Worm (Caenorhabditis elegans): ENCODE results near the gene daf-19.

The daf-19 gene

ce11 chrII:10147502-10147901 is 21.6 kb downstream of the daf-19 start:
- TF ChIP-seq lin-35 (GFP tag; optimal IDR thresholded peaks at IDR 0.05): no peak
- peak; percentile 60 for TF ChIP-seq vab-15 (tag; optimal IDR thresholded peaks at IDR 0.05)
- TF ChIP-seq lsy-2 (tag; optimal IDR thresholded peaks at IDR 0.05): peak in 1 of 2 experiments; percentile 47
- no peak for TF ChIP-seq lir-3 (tag; optimal IDR thresholded peaks at IDR 0.05; ENCODE audit: poor library complexity)
- no peak for TF ChIP-seq lin-14 (GFP tag; optimal IDR thresholded peaks at IDR 0.05)
- TF ChIP-seq F16B12.6 (tag; optimal IDR thresholded peaks at IDR 0.05): no peak
- TF ChIP-seq mef-2 (tag; optimal IDR thresholded peaks at IDR 0.05): no peak
- TF ChIP-seq unc-86 (tag; optimal IDR thresholded peaks at IDR 0.05): no peak
- no peak for TF ChIP-seq efl-1 (optimal IDR thresholded peaks at IDR 0.05)
- TF ChIP-seq efl-1 (GFP tag; optimal IDR thresholded peaks at IDR 0.05 in 1 of 2): peak in 1 of 2 experiments; percentile 49
- TF ChIP-seq swsn-7 (tag; optimal IDR thresholded peaks at IDR 0.05): no peak
- no peak for TF ChIP-seq fkh-4 (tag; optimal IDR thresholded peaks at IDR 0.05; ENCODE audit: borderline replicate concordance)
- TF ChIP-seq sox-4 (tag; optimal IDR thresholded peaks at IDR 0.05): no peak
- TF ChIP-seq nhr-85 (tag): peak; percentile 64

ce11 chrII:10146488-10146887 is 22.7 kb downstream of the daf-19 start, which contains the start of gene pax-3:
pax-3 (plus strand) TSS chrII:10146570.
- TF ChIP-seq tlp-1 (tag; optimal IDR thresholded peaks at IDR 0.05): no peak
- TF ChIP-seq nhr-77 (tag; optimal IDR thresholded peaks at IDR 0.05): no peak
- no peak for TF ChIP-seq ceh-63 (GFP tag; optimal IDR thresholded peaks at IDR 0.05)
- TF ChIP-seq rnt-1 (tag; optimal IDR thresholded peaks at IDR 0.05): no peak
- TF ChIP-seq hpl-2 (GFP tag; optimal IDR thresholded peaks at IDR 0.05): no peak
- TF ChIP-seq lin-15B (tag; optimal IDR thresholded peaks at IDR 0.05): no peak
- TF ChIP-seq sox-4 (tag; optimal IDR thresholded peaks at IDR 0.05): no peak
- peak; percentile 87 for TF ChIP-seq nhr-85 (tag)
- no peak for TF ChIP-seq lin-39 (tag; optimal IDR thresholded peaks at IDR 0.05)
- TF ChIP-seq grh-1 (GFP tag; IDR thresholded peaks at IDR 0.05): no peak
- peak; percentile 12 for TF ChIP-seq lin-14 (GFP tag; optimal IDR thresholded peaks at IDR 0.05)
- TF ChIP-seq jun-1 (tag; optimal IDR thresholded peaks at IDR 0.05): no peak
- no peak for TF ChIP-seq lin-13 (GFP tag; optimal IDR thresholded peaks at IDR 0.05)
- no peak for TF ChIP-seq skn-1 (tag; optimal IDR thresholded peaks at IDR 0.05)
- TF ChIP-seq egl-27 (tag; optimal IDR thresholded peaks at IDR 0.05): no peak
- peak in 1 of 2 experiments; percentile 69 for TF ChIP-seq lsy-2 (tag; optimal IDR thresholded peaks at IDR 0.05)

ce11 chrII:10144092-10144491 is 25.1 kb downstream of the daf-19 start, which contains the start of gene F27E5.3:
F27E5.3 (minus strand) TSS chrII:10144192.
- no peak for TF ChIP-seq rnt-1 (tag; optimal IDR thresholded peaks at IDR 0.05)
- TF ChIP-seq C04F5.9 (tag; optimal IDR thresholded peaks at IDR 0.05): no peak
- TF ChIP-seq lin-13 (GFP tag; optimal IDR thresholded peaks at IDR 0.05): no peak
- TF ChIP-seq mab-9 (GFP tag; IDR thresholded peaks at IDR 0.05): no peak
- no peak for TF ChIP-seq mep-1 (tag; optimal IDR thresholded peaks at IDR 0.05)
- no peak for TF ChIP-seq unc-30 (tag; optimal IDR thresholded peaks at IDR 0.05)
- TF ChIP-seq mdl-1 (tag; optimal IDR thresholded peaks at IDR 0.05): no peak
- no peak for TF ChIP-seq dpl-1 (GFP tag; optimal IDR thresholded peaks at IDR 0.05)
- TF ChIP-seq ztf-11 (tag; optimal IDR thresholded peaks at IDR 0.05): no peak
- TF ChIP-seq ceh-8 (GFP tag; optimal IDR thresholded peaks at IDR 0.05): no peak
- TF ChIP-seq blmp-1 (tag; optimal IDR thresholded peaks at IDR 0.05): no peak
- TF ChIP-seq swsn-7 (tag; optimal IDR thresholded peaks at IDR 0.05): no peak
- no peak for TF ChIP-seq lin-35 (GFP tag; optimal IDR thresholded peaks at IDR 0.05)
- TF ChIP-seq efl-3 (GFP tag; optimal IDR thresholded peaks at IDR 0.05): no peak
- TF ChIP-seq nhr-19 (GFP tag; conservative IDR thresholded peaks at IDR 0.05): no peak
- no peak for TF ChIP-seq fkh-4 (tag; optimal IDR thresholded peaks at IDR 0.05; ENCODE audit: borderline replicate concordance)
- TF ChIP-seq aly-2 (tag; optimal IDR thresholded peaks at IDR 0.05): no peak

ce11 chrII:10139177-10139640 is 29.9 kb downstream of the daf-19 start, which contains the start of gene asah-2:
asah-2 (plus strand) TSS chrII:10139590.
- no peak for TF ChIP-seq irx-1 (tag; optimal IDR thresholded peaks at IDR 0.05)
- TF ChIP-seq nhr-90 (tag; optimal IDR thresholded peaks at IDR 0.05; ENCODE audit: poor library complexity): peak; percentile 2
- peak; percentile 83 for TF ChIP-seq elt-2 (tag; optimal IDR thresholded peaks at IDR 0.05)
- no peak for TF ChIP-seq mep-1 (tag; optimal IDR thresholded peaks at IDR 0.05)

Data from whole organism, L1 larva.